Worm (Caenorhabditis elegans) whole organism, young adult: ENCODE measurements around the gene drd-5.

ENCODE experiments used
- B0035.1 ChIP-seq: sonication (generic microtip); optimal IDR thresholded peaks from 2 replicates; lab custom pipeline; 2016; ENCODE audit warnings: missing genetic modification characterization, mild to moderate bottlenecking, missing compliant biosample characterization, missing genotype, missing genetic modification reagents
- B0336.3 ChIP-seq: fragments of 200-800 bp; sonication (Bioruptor generic); IDR thresholded peaks from 2 replicates; pipeline ENCODE4 v1.3.6; 2022; ENCODE audit warnings: missing genetic modification characterization, missing compliant biosample characterization
- C06A6.2 ChIP-seq: fragments of 200-800 bp; sonication (Bioruptor generic); conservative IDR thresholded peaks from 2 replicates; pipeline ENCODE4 v1.3.6; 2022; ENCODE audit warnings: missing genetic modification characterization, missing compliant biosample characterization
- F52B5.7 ChIP-seq: sonication (generic microtip); optimal IDR thresholded peaks from 2 replicates; lab custom pipeline; 2016; ENCODE audit warnings: mild to moderate bottlenecking, missing genetic modification characterization, missing compliant biosample characterization
- K11D2.4 ChIP-seq: fragments of 200-800 bp; sonication (Bioruptor generic); IDR thresholded peaks from 2 replicates; pipeline ENCODE4 v1.3.6; 2022; ENCODE audit warnings: missing genetic modification reagents, missing genetic modification characterization, missing compliant biosample characterization
- Y53F4B.3 ChIP-seq: fragments of 200-800 bp; sonication (Bioruptor generic); IDR thresholded peaks from 2 replicates; pipeline ENCODE4 v1.3.6; 2022; ENCODE audit warnings: missing genetic modification reagents, missing genetic modification characterization, missing compliant biosample characterization
- Y56A3A.18 ChIP-seq: fragments of 200-800 bp; sonication (Bioruptor generic); IDR thresholded peaks from 2 replicates; pipeline ENCODE4 v1.3.6; 2022; ENCODE audit warnings: missing genetic modification reagents, missing genetic modification characterization, missing compliant biosample characterization
- Y79H2A.3 ChIP-seq: fragments of 200-800 bp; sonication (Bioruptor generic); conservative IDR thresholded peaks from 2 replicates; pipeline ENCODE4 v1.3.6; 2022; ENCODE audit warnings: missing genetic modification reagents, missing genetic modification characterization, missing compliant biosample characterization
- ZK185.1 ChIP-seq: sonication (generic microtip); optimal IDR thresholded peaks from 2 replicates; lab custom pipeline; 2016; ENCODE audit warnings: mild to moderate bottlenecking, missing genetic modification characterization, missing compliant biosample characterization; ENCODE audit not compliant: poor library complexity, severe bottlenecking
- aptf-3 ChIP-seq: fragments of 200-800 bp; sonication (Bioruptor generic); IDR thresholded peaks from 2 replicates; pipeline ENCODE4 v1.3.6; 2022; ENCODE audit warnings: missing genetic modification characterization, missing compliant biosample characterization
- attf-5 ChIP-seq: fragments of 200-800 bp; sonication (Bioruptor generic); optimal IDR thresholded peaks from 2 replicates; lab custom pipeline; 2018; ENCODE audit warnings: mild to moderate bottlenecking, missing genetic modification characterization, missing compliant biosample characterization
- attf-6 ChIP-seq: fragments of 200-800 bp; sonication (Bioruptor generic); IDR thresholded peaks from 2 replicates; pipeline ENCODE4 v1.3.6; 2022; ENCODE audit warnings: missing genetic modification reagents, missing genetic modification characterization, missing compliant biosample characterization
- bed-2 ChIP-seq: fragments of 200-800 bp; sonication (Bioruptor generic); IDR thresholded peaks from 2 replicates; pipeline ENCODE4 v1.3.6; 2022; ENCODE audit warnings: missing genetic modification reagents, missing genetic modification characterization, missing compliant biosample characterization
- cebp-2 ChIP-seq: fragments of 200-800 bp; sonication (Bioruptor generic); IDR thresholded peaks from 2 replicates; pipeline ENCODE4 v1.3.6; 2022; ENCODE audit warnings: missing genetic modification characterization, missing compliant biosample characterization
- ceh-91 ChIP-seq: fragments of 200-800 bp; sonication (Bioruptor generic); IDR thresholded peaks from 2 replicates; pipeline ENCODE4 v1.3.6; 2022; ENCODE audit warnings: missing genetic modification reagents, missing genetic modification characterization, missing compliant biosample characterization
- dox-1 ChIP-seq: fragments of 200-800 bp; sonication (Bioruptor generic); IDR thresholded peaks from 2 replicates; pipeline ENCODE4 v1.3.6; 2022; ENCODE audit warnings: missing genetic modification reagents, missing genetic modification characterization, missing compliant biosample characterization
- efl-1 ChIP-seq: fragments of 150-350 bp; optimal IDR thresholded peaks from 2 replicates; lab custom pipeline; 2014; ENCODE audit warnings: missing biosample characterization, missing genetic modification reagents, missing genetic modification characterization
- egrh-3 ChIP-seq: fragments of 200-800 bp; sonication (Bioruptor generic); IDR thresholded peaks from 2 replicates; pipeline ENCODE4 v1.3.6; 2022; ENCODE audit warnings: missing genetic modification reagents, missing genetic modification characterization, missing compliant biosample characterization
- ekl-4 ChIP-seq: fragments of 200-800 bp; sonication (Bioruptor generic); IDR thresholded peaks from 2 replicates; pipeline ENCODE4 v1.3.6; 2022; ENCODE audit warnings: missing genetic modification reagents, missing genetic modification characterization, missing compliant biosample characterization
- fkh-3 ChIP-seq: sonication (generic microtip); optimal IDR thresholded peaks from 2 replicates; lab custom pipeline; 2016; ENCODE audit warnings: mild to moderate bottlenecking, missing genetic modification characterization, missing compliant biosample characterization
- him-1 ChIP-seq: sonication (generic microtip); optimal IDR thresholded peaks from 2 replicates; lab custom pipeline; 2016; ENCODE audit warnings: missing genotype, missing genetic modification reagents, missing genetic modification characterization, missing compliant biosample characterization
- hlh-26 ChIP-seq: fragments of 200-800 bp; sonication (Bioruptor generic); conservative IDR thresholded peaks from 2 replicates; pipeline ENCODE4 v1.3.6; 2022; ENCODE audit warnings: missing genetic modification reagents, missing genetic modification characterization, missing compliant biosample characterization
- hrde-1 ChIP-seq: sonication (generic microtip); optimal IDR thresholded peaks from 2 replicates; lab custom pipeline; 2016; ENCODE audit warnings: missing genetic modification characterization, mild to moderate bottlenecking, missing compliant biosample characterization, moderate library complexity, missing genotype, missing genetic modification reagents, borderline replicate concordance
- let-526 ChIP-seq: fragments of 200-800 bp; sonication (Bioruptor generic); IDR thresholded peaks from 2 replicates; pipeline ENCODE4 v1.3.6; 2022; ENCODE audit warnings: missing genetic modification reagents, missing genetic modification characterization, missing compliant biosample characterization
- lin-35 ChIP-seq, 3 experiments: fragments of 150-350 bp in 2 of 3; sonication (generic microtip) in 1 of 3; optimal IDR thresholded peaks; 2 replicates each; lab custom pipeline; 2014 to 2018; ENCODE audit warnings: missing biosample characterization in 3 of 3, missing genetic modification characterization in 3 of 3, missing genetic modification reagents in 3 of 3
- lin-40 ChIP-seq: sonication (generic microtip); optimal IDR thresholded peaks from 2 replicates; lab custom pipeline; 2016; ENCODE audit warnings: missing genetic modification characterization, mild to moderate bottlenecking, missing compliant biosample characterization, missing genotype, missing genetic modification reagents
- lir-1 ChIP-seq: fragments of 200-800 bp; sonication (Bioruptor generic); conservative IDR thresholded peaks from 2 replicates; pipeline ENCODE4 v1.3.6; 2022; ENCODE audit warnings: missing genetic modification reagents, missing genetic modification characterization, missing compliant biosample characterization
- lsy-27 ChIP-seq: sonication (generic microtip); optimal IDR thresholded peaks from 2 replicates; lab custom pipeline; 2017; ENCODE audit warnings: missing genetic modification characterization, mild to moderate bottlenecking, missing compliant biosample characterization, antibody characterized with exemption, missing genotype, borderline replicate concordance; ENCODE audit not compliant: insufficient read depth
- madf-3 ChIP-seq: fragments of 200-800 bp; sonication (Bioruptor generic); IDR thresholded peaks from 2 replicates; pipeline ENCODE4 v1.3.6; 2022; ENCODE audit warnings: missing genetic modification reagents, missing genetic modification characterization, missing compliant biosample characterization
- mxl-1 ChIP-seq: sonication (generic microtip); optimal IDR thresholded peaks from 2 replicates; lab custom pipeline; 2016; ENCODE audit warnings: missing genetic modification characterization, missing compliant biosample characterization
- nfya-1 ChIP-seq: sonication (generic microtip); optimal IDR thresholded peaks from 2 replicates; lab custom pipeline; 2017; ENCODE audit warnings: antibody characterized with exemption, missing compliant biosample characterization, missing genetic modification characterization, borderline replicate concordance; ENCODE audit not compliant: insufficient read depth
- nfyb-1 ChIP-seq: fragments of 200-800 bp; sonication (Bioruptor generic); IDR thresholded peaks from 2 replicates; pipeline ENCODE4 v1.3.6; 2022; ENCODE audit warnings: missing genetic modification reagents, missing genetic modification characterization, missing compliant biosample characterization
- nhr-27 ChIP-seq: fragments of 200-800 bp; sonication (Bioruptor generic); optimal IDR thresholded peaks from 2 replicates; lab custom pipeline; 2018; ENCODE audit warnings: mild to moderate bottlenecking, missing genetic modification characterization, moderate library complexity, missing compliant biosample characterization
- nhr-80 ChIP-seq: sonication (generic microtip); optimal IDR thresholded peaks from 2 replicates; lab custom pipeline; 2016; ENCODE audit warnings: missing genetic modification characterization, missing compliant biosample characterization
- rpc-1 ChIP-seq, 2 experiments: fragments of 150-350 bp in 1 of 2; sonication (generic microtip) in 1 of 2; optimal IDR thresholded peaks; 2 replicates each; lab custom pipeline; 2014 to 2018; ENCODE audit warnings: missing biosample characterization in 1 of 2, missing genetic modification characterization in 1 of 2, missing genetic modification reagents in 1 of 2, missing genotype in 1 of 2
- snpc-1.1 ChIP-seq: sonication (generic microtip); optimal IDR thresholded peaks from 2 replicates; lab custom pipeline; 2017; ENCODE audit warnings: missing genetic modification characterization, mild to moderate bottlenecking, missing compliant biosample characterization, antibody characterized with exemption, moderate library complexity, missing genotype, missing genetic modification reagents; ENCODE audit not compliant: insufficient read depth
- somi-1 ChIP-seq: fragments of 200-800 bp; sonication (Bioruptor generic); optimal IDR thresholded peaks from 2 replicates; lab custom pipeline; 2018; ENCODE audit warnings: mild to moderate bottlenecking, missing genetic modification characterization, missing compliant biosample characterization
- tbp1 ChIP-seq: fragments of 200-800 bp; sonication (Bioruptor generic); optimal IDR thresholded peaks from 2 replicates; lab custom pipeline; 2018; ENCODE audit warnings: mild to moderate bottlenecking, missing genetic modification characterization, missing compliant biosample characterization
- unc-130 ChIP-seq: sonication (generic microtip); optimal IDR thresholded peaks from 2 replicates; lab custom pipeline; 2016; ENCODE audit warnings: missing genetic modification reagents, missing genetic modification characterization, missing compliant biosample characterization
- xnd-1 ChIP-seq: sonication (generic microtip); optimal IDR thresholded peaks from 2 replicates; lab custom pipeline; 2016; ENCODE audit warnings: missing genotype, missing genetic modification reagents, missing genetic modification characterization, missing compliant biosample characterization
- zim-3 ChIP-seq: sonication (generic microtip); optimal IDR thresholded peaks from 2 replicates; lab custom pipeline; 2017; ENCODE audit warnings: mild to moderate bottlenecking, missing genetic modification characterization, moderate library complexity, missing compliant biosample characterization
- ztf-18 ChIP-seq: sonication (generic microtip); optimal IDR thresholded peaks from 2 replicates; lab custom pipeline; 2016; ENCODE audit warnings: missing genotype, mild to moderate bottlenecking, missing genetic modification characterization, missing compliant biosample characterization
- ztf-26 ChIP-seq: sonication (generic microtip); optimal IDR thresholded peaks from 2 replicates; lab custom pipeline; 2017; ENCODE audit warnings: missing genetic modification characterization, missing compliant biosample characterization
- ztf-28 ChIP-seq: fragments of 200-800 bp; sonication (Bioruptor generic); IDR thresholded peaks from 2 replicates; pipeline ENCODE4 v1.3.6; 2022; ENCODE audit warnings: missing genetic modification reagents, missing genetic modification characterization, missing compliant biosample characterization

Gene drd-5

ce11 chrX:8390508-8390907, 44.4 kb upstream of the drd-5 start:
- TF ChIP-seq ztf-28 (GFP tag; lab: Robert Waterston, UW): no peak
- TF ChIP-seq efl-1 (GFP tag; lab: Kevin White, UChicago): no peak
- TF ChIP-seq xnd-1 (tag; lab: Kevin White, UChicago): no peak
- no peak for TF ChIP-seq K11D2.4 (GFP tag; lab: Robert Waterston, UW)
- TF ChIP-seq rpc-1 (optimal IDR thresholded peaks at IDR 0.05; lab: Kevin White, UChicago): no peak
- TF ChIP-seq rpc-1 (tag; optimal IDR thresholded peaks at IDR 0.05; lab: Kevin White, UChicago): no peak
- no peak for TF ChIP-seq C06A6.2 (GFP tag; lab: Robert Waterston, UW)
- TF ChIP-seq somi-1 (GFP tag; lab: Kevin White, UChicago): no peak
- no peak for TF ChIP-seq cebp-2 (GFP tag; lab: Robert Waterston, UW)
- TF ChIP-seq ceh-91 (GFP tag; lab: Robert Waterston, UW): no peak
- TF ChIP-seq bed-2 (GFP tag; lab: Robert Waterston, UW): no peak
- TF ChIP-seq B0035.1 (tag; lab: Kevin White, UChicago): no peak
- TF ChIP-seq, all 124 proteins: peak for 0

- TF ChIP-seq him-1 (tag; lab: Kevin White, UChicago): no peak
- TF ChIP-seq attf-5 (GFP tag; lab: Kevin White, UChicago): no peak
- TF ChIP-seq dox-1: peak; percentile 65
- TF ChIP-seq K11D2.4 (GFP tag; lab: Robert Waterston, UW): peak; percentile 64
- peak; percentile 33 for TF ChIP-seq mxl-1 (tag; lab: Kevin White, UChicago)
- TF ChIP-seq zim-3 (tag; lab: Kevin White, UChicago): peak; percentile 55
- TF ChIP-seq Y79H2A.3: no peak
- no peak for TF ChIP-seq let-526 (GFP tag; lab: Robert Waterston, UW)
- peak in 1 of 3 experiments; percentile 75 for TF ChIP-seq lin-35 (GFP tag; optimal IDR thresholded peaks at IDR 0.05; lab: Kevin White, UChicago)
- TF ChIP-seq ZK185.1 (tag; lab: Kevin White, UChicago): peak; percentile 44
- no peak for TF ChIP-seq aptf-3 (GFP tag; lab: Robert Waterston, UW)
- TF ChIP-seq Y53F4B.3: no peak
- TF ChIP-seq B0035.1 (tag; lab: Kevin White, UChicago): no peak
- TF ChIP-seq F52B5.7 (tag; lab: Kevin White, UChicago): no peak
- no peak for TF ChIP-seq unc-130 (GFP tag; lab: Kevin White, UChicago)
- TF ChIP-seq ztf-18 (tag; lab: Kevin White, UChicago): peak; percentile 20
- TF ChIP-seq lsy-27 (tag; lab: Kevin White, UChicago): no peak
- no peak for TF ChIP-seq hlh-26 (GFP tag; lab: Robert Waterston, UW)
- 0 out of 2 replicates have a peak, but pooled peaks have one; percentile 34 for TF ChIP-seq lir-1
- TF ChIP-seq ztf-26 (tag; lab: Kevin White, UChicago): peak; percentile 7
- TF ChIP-seq attf-6 (GFP tag; lab: Robert Waterston, UW): no peak
- TF ChIP-seq madf-3 (GFP tag; lab: Robert Waterston, UW): no peak
- peak; percentile 30 for TF ChIP-seq egrh-3 (GFP tag; lab: Robert Waterston, UW)
- TF ChIP-seq B0336.3 (GFP tag; lab: Robert Waterston, UW): no peak
- no peak for TF ChIP-seq hrde-1 (tag; lab: Kevin White, UChicago)
- no peak for TF ChIP-seq nhr-27 (tag; lab: Kevin White, UChicago)
- peak; percentile 43 for TF ChIP-seq snpc-1.1 (tag; lab: Kevin White, UChicago)
- TF ChIP-seq ekl-4 (GFP tag; lab: Robert Waterston, UW): peak; percentile 43; the same call in 1 of the 2 replicates
- TF ChIP-seq nhr-80: no peak
- peak; percentile 36 for TF ChIP-seq lin-40 (tag; lab: Kevin White, UChicago)
- peak; percentile 95 for TF ChIP-seq tbp1
- peak; percentile 73 for TF ChIP-seq rpc-1 (optimal IDR thresholded peaks at IDR 0.05; lab: Kevin White, UChicago)
- TF ChIP-seq rpc-1 (tag; optimal IDR thresholded peaks at IDR 0.05; lab: Kevin White, UChicago): peak; percentile 85
- no peak for TF ChIP-seq Y56A3A.18 (GFP tag; lab: Robert Waterston, UW)
- no peak for TF ChIP-seq nfya-1 (tag; lab: Kevin White, UChicago)
- no peak for TF ChIP-seq fkh-3 (tag; lab: Kevin White, UChicago)
- peak; percentile 62 for TF ChIP-seq nfyb-1 (GFP tag; lab: Robert Waterston, UW)
These were observed 40.1 kb upstream of the drd-5 start for ce11 chrX:8386068-8386851.
